Worm (Caenorhabditis elegans) whole organism, late embryonic: ENCODE results near the gene nlg-1.

Experiments
- K09A11.1 ChIP-seq: sonication (generic microtip); optimal IDR thresholded peaks from 2 replicates; lab custom pipeline; 2017; ENCODE audit warnings: antibody characterized with exemption, mild to moderate bottlenecking, missing genetic modification characterization, missing compliant biosample characterization; ENCODE audit not compliant: insufficient read depth
- ceh-2 ChIP-seq: sonication (generic microtip); optimal IDR thresholded peaks from 2 replicates; lab custom pipeline; 2016; ENCODE audit warnings: missing genotype, missing genetic modification characterization, missing compliant biosample characterization
- pag-3 ChIP-seq: sonication (generic microtip); optimal IDR thresholded peaks from 2 replicates; lab custom pipeline; 2016; ENCODE audit warnings: missing compliant biosample characterization, missing genetic modification characterization, borderline replicate concordance
- pha-4 ChIP-seq: fragments of 150-350 bp; optimal IDR thresholded peaks from 2 replicates; lab custom pipeline; 2018; ENCODE audit warnings: missing biosample characterization, missing genetic modification reagents, missing genetic modification characterization
- pros-1 ChIP-seq: fragments of 150-350 bp; optimal IDR thresholded peaks from 2 replicates; lab custom pipeline; 2014; ENCODE audit warnings: missing biosample characterization, missing genetic modification reagents, missing genetic modification characterization
- sox-4 ChIP-seq: sonication (generic microtip); optimal IDR thresholded peaks from 2 replicates; lab custom pipeline; 2017; ENCODE audit warnings: mild to moderate bottlenecking, missing genetic modification characterization, inconsistent platforms, missing compliant biosample characterization
- tbx-2 ChIP-seq: sonication (generic microtip); optimal IDR thresholded peaks from 2 replicates; lab custom pipeline; 2016; ENCODE audit warnings: missing genetic modification characterization, missing compliant biosample characterization

- TF ChIP-seq ceh-2 (no peak), pag-3 (no peak), pha-4 (tag; lab: Kevin White, UChicago) (no peak), pros-1 (tag; lab: Kevin White, UChicago) (no peak), tbx-2 (tag; lab: Kevin White, UChicago) (no peak), sox-4 (tag; lab: Kevin White, UChicago) (no peak), K09A11.1 (tag; lab: Kevin White, UChicago) (no peak)
Observed at ce11 chrX:13650799-13651198, 19.8 kb upstream of the nlg-1 start, which contains the start of gene C40C9.4.
